Fruit fly (Drosophila melanogaster) whole organism, wandering third instar larva: ENCODE data around the gene CG31279.
A peak's percentile ranks its signal among the peaks of the same experiment; 100 is the strongest.

ENCODE experiments used
- Abd-B ChIP-seq: fragments of >200 bp; optimal IDR thresholded peaks from 2 replicates; lab custom pipeline; 2017; ENCODE audit warnings: missing biosample characterization, missing genetic modification characterization
- CG32264 ChIP-seq: fragments of 200-800 bp; sonication (Bioruptor generic); optimal IDR thresholded peaks from 2 replicates; lab custom pipeline; 2016; ENCODE audit warnings: missing biosample characterization, missing genetic modification characterization
- CG9705 ChIP-seq: fragments of 200-800 bp; sonication (Bioruptor generic); optimal IDR thresholded peaks from 2 replicates; lab custom pipeline; 2018; ENCODE audit warnings: missing biosample characterization, mild to moderate bottlenecking, missing genetic modification characterization
- CrebA ChIP-seq: fragments of 200-800 bp; sonication (Bioruptor generic); optimal IDR thresholded peaks from 2 replicates; lab custom pipeline; 2016; ENCODE audit warnings: missing biosample characterization, mild to moderate bottlenecking, missing genetic modification characterization, borderline replicate concordance
- Dfd ChIP-seq: fragments of >200 bp; optimal IDR thresholded peaks from 2 replicates; lab custom pipeline; 2017; ENCODE audit warnings: missing biosample characterization, missing genetic modification characterization
- Dif ChIP-seq: fragments of 200-275, 200-300 bp; sonication (Bioruptor generic); optimal IDR thresholded peaks from 2 replicates; lab custom pipeline; 2018; ENCODE audit warnings: missing biosample characterization, missing genetic modification characterization; ENCODE audit not compliant: partially characterized antibody
- GATAd ChIP-seq: sonication (Bioruptor generic); optimal IDR thresholded peaks from 2 replicates; lab custom pipeline; 2016; ENCODE audit warnings: missing biosample characterization, missing genetic modification characterization
- HLH106 ChIP-seq: fragments of 200-800 bp; optimal IDR thresholded peaks from 3 replicates; lab custom pipeline; 2019; ENCODE audit warnings: missing biosample characterization, mild to moderate bottlenecking, missing genetic modification characterization, moderate library complexity
- Hnf4 ChIP-seq: fragments of 200-800 bp; sonication (Bioruptor generic); optimal IDR thresholded peaks from 2 replicates; lab custom pipeline; 2016; ENCODE audit warnings: missing biosample characterization, mild to moderate bottlenecking, missing genetic modification characterization
- Hr78 ChIP-seq: fragments of >200 bp; optimal IDR thresholded peaks from 2 replicates; lab custom pipeline; 2017; ENCODE audit warnings: missing biosample characterization, missing genetic modification characterization
- Hr83 ChIP-seq: fragments of 200-300 bp; sonication (Bioruptor generic); optimal IDR thresholded peaks from 2 replicates; lab custom pipeline; 2016; ENCODE audit warnings: missing biosample characterization, mild to moderate bottlenecking, missing genetic modification characterization, moderate library complexity; ENCODE audit not compliant: poor library complexity, severe bottlenecking
- Jra ChIP-seq: sonication (Bioruptor generic); optimal IDR thresholded peaks from 2 replicates; lab custom pipeline; 2016; ENCODE audit warnings: missing biosample characterization, missing genetic modification characterization
- Mio ChIP-seq: sonication (Bioruptor generic); optimal IDR thresholded peaks from 2 replicates; lab custom pipeline; 2016; ENCODE audit warnings: missing biosample characterization, missing genetic modification characterization
- Myc ChIP-seq: fragments of >200 bp; optimal IDR thresholded peaks from 2 replicates; lab custom pipeline; 2017
- N ChIP-seq: fragments of >200 bp; optimal IDR thresholded peaks from 2 replicates; lab custom pipeline; 2018; ENCODE audit warnings: missing biosample characterization, missing external identifiers, missing genetic modification characterization
- OdsH ChIP-seq: fragments of 200-800 bp; sonication (Bioruptor generic); optimal IDR thresholded peaks from 2 replicates; lab custom pipeline; 2016; ENCODE audit warnings: missing biosample characterization, mild to moderate bottlenecking, missing genetic modification characterization
- Rel ChIP-seq, 2 experiments: fragments of 200-800 bp; sonication (Bioruptor generic) in 1 of 2; optimal IDR thresholded peaks; 2 replicates in 1 of 2; 3 replicates in 1 of 2; lab custom pipeline; 2016 to 2019; ENCODE audit warnings: mild to moderate bottlenecking in 2 of 2, missing biosample characterization in 2 of 2, missing genetic modification characterization in 2 of 2, moderate library complexity in 1 of 2
- Sp1 ChIP-seq: fragments of 200-800 bp; sonication (Bioruptor generic); optimal IDR thresholded peaks from 3 replicates; lab custom pipeline; 2019; ENCODE audit warnings: missing biosample characterization, mild to moderate bottlenecking, missing genetic modification characterization, moderate library complexity
- Vsx2 ChIP-seq: fragments of 200-300, 225-300 bp; sonication (Bioruptor generic); optimal IDR thresholded peaks from 2 replicates; lab custom pipeline; 2018; ENCODE audit warnings: missing biosample characterization, missing genetic modification characterization; ENCODE audit not compliant: partially characterized antibody
- br ChIP-seq: fragments of 200-800 bp; sonication (Bioruptor generic); optimal IDR thresholded peaks from 2 replicates; lab custom pipeline; 2016; ENCODE audit warnings: missing biosample characterization, missing genetic modification characterization
- brk ChIP-seq: fragments of 200-800 bp; sonication (Bioruptor generic); optimal IDR thresholded peaks from 2 replicates; lab custom pipeline; 2016; ENCODE audit warnings: missing biosample characterization, mild to moderate bottlenecking, missing genetic modification characterization
- dl ChIP-seq, 2 experiments: fragments of 175-275, 200-275 bp in 1 of 2; fragments of 200-275 bp in 1 of 2; sonication (Bioruptor generic); optimal IDR thresholded peaks; lab custom pipeline; 2018; ENCODE audit warnings: mild to moderate bottlenecking in 2 of 2, missing biosample characterization in 2 of 2, missing genetic modification characterization in 2 of 2, moderate library complexity in 2 of 2; ENCODE audit not compliant: partially characterized antibody in 2 of 2, insufficient read depth in 1 of 2
- dmrt93B ChIP-seq: fragments of 200-800 bp; sonication (Bioruptor generic); optimal IDR thresholded peaks from 2 replicates; lab custom pipeline; 2018; ENCODE audit warnings: missing biosample characterization, mild to moderate bottlenecking, missing genetic modification characterization
- dsf ChIP-seq: sonication (Bioruptor generic); optimal IDR thresholded peaks from 2 replicates; lab custom pipeline; 2016; ENCODE audit warnings: missing biosample characterization, missing genetic modification characterization, borderline replicate concordance
- ey ChIP-seq: fragments of 200-800 bp; sonication (Bioruptor generic); optimal IDR thresholded peaks from 2 replicates; lab custom pipeline; 2016; ENCODE audit warnings: missing biosample characterization, missing genetic modification characterization
- foxo ChIP-seq, 2 experiments: fragments of 200-800 bp; sonication (Bioruptor generic); optimal IDR thresholded peaks; 2 replicates in 1 of 2; 3 replicates in 1 of 2; lab custom pipeline; 2016 to 2017; ENCODE audit warnings: missing biosample characterization in 2 of 2, missing genetic modification characterization in 2 of 2
- fru ChIP-seq: fragments of 200-800 bp; sonication (Bioruptor generic); optimal IDR thresholded peaks from 3 replicates; lab custom pipeline; 2016; ENCODE audit warnings: missing biosample characterization, mild to moderate bottlenecking, missing genetic modification characterization
- h ChIP-seq: fragments of 200-800 bp; sonication (Bioruptor generic); optimal IDR thresholded peaks from 3 replicates; lab custom pipeline; 2016; ENCODE audit warnings: missing biosample characterization, mild to moderate bottlenecking, missing genetic modification characterization
- jim ChIP-seq: fragments of 175-275, 200-325 bp; sonication (Bioruptor generic); optimal IDR thresholded peaks from 2 replicates; lab custom pipeline; 2016; ENCODE audit warnings: missing biosample characterization, mild to moderate bottlenecking, missing genetic modification characterization
- lola ChIP-seq: fragments of >200 bp; optimal IDR thresholded peaks from 2 replicates; lab custom pipeline; 2017; ENCODE audit warnings: missing biosample characterization, missing genetic modification characterization
- pan ChIP-seq: fragments of >200 bp; optimal IDR thresholded peaks from 2 replicates; lab custom pipeline; 2017
- psq ChIP-seq: fragments of 200-800 bp; sonication (Bioruptor generic); optimal IDR thresholded peaks from 3 replicates; lab custom pipeline; 2017; ENCODE audit warnings: missing biosample characterization, mild to moderate bottlenecking, missing genetic modification characterization, moderate library complexity
- rgr ChIP-seq: fragments of 200-800 bp; sonication (Bioruptor generic); optimal IDR thresholded peaks from 3 replicates; lab custom pipeline; 2016; ENCODE audit warnings: missing biosample characterization, mild to moderate bottlenecking, missing genetic modification characterization
- sage ChIP-seq: fragments of 200-800 bp; sonication (Bioruptor generic); optimal IDR thresholded peaks from 2 replicates; lab custom pipeline; 2016; ENCODE audit warnings: missing biosample characterization, mild to moderate bottlenecking, missing genetic modification characterization
- sv ChIP-seq: fragments of 200-800 bp; sonication (Bioruptor generic); optimal IDR thresholded peaks from 3 replicates; lab custom pipeline; 2016; ENCODE audit warnings: missing biosample characterization, missing genetic modification characterization
- tai ChIP-seq: sonication (Bioruptor generic); optimal IDR thresholded peaks from 2 replicates; lab custom pipeline; 2016; ENCODE audit warnings: missing biosample characterization, missing genetic modification characterization
- usp ChIP-seq: fragments of >200 bp; optimal IDR thresholded peaks from 2 replicates; lab custom pipeline; 2017; ENCODE audit warnings: missing biosample characterization, missing genetic modification characterization
- woc ChIP-seq: sonication (Bioruptor generic); optimal IDR thresholded peaks from 2 replicates; lab custom pipeline; 2016; ENCODE audit warnings: missing biosample characterization, mild to moderate bottlenecking, missing genetic modification characterization

The CG31279 gene

dm6 chr3R:16436374-16437037, 6.0 kb downstream of the CG31279 start, which contains the start of gene mRpS33:
Gene mRpS33, minus strand, starts transcription at chr3R:16436597.
- TF ChIP-seq Hr83 (no peak), Rel (GFP tag; optimal IDR thresholded peaks at IDR 0.05; lab: Kevin White, UChicago) (no peak), Rel (tag; optimal IDR thresholded peaks at IDR 0.05; lab: Kevin White, UChicago) (no peak), N (GFP tag; lab: Kevin White, UChicago) (no peak), HLH106 (tag; lab: Kevin White, UChicago) (no peak), Hnf4 (GFP tag; lab: Kevin White, UChicago) (no peak)

DNA sequence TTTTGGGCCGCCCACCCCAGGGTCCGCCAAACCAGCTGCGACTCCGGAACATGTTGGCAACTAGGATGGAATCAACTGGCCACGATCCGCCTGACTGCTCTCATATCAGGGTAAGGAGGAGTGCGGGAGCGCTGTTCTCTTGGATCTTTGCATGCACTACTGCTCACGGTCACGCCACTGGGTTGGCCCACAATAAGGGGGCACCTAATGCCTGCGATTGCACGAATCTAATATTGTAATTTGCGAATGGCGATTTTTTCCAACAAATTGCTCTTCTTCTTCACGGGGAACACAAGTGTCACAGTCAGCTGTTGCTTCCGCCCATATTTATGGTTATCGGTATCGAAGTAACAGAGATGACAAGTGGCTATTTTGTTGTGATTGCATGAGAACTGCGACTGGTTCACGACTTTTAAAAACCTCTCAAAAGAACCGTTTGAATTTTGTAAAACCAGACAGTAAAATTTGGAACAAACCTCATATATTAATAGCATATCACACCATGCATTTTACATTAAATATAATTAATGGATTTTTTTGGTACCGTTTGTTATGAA, 11.0 kb downstream of the CG31279 start, which contains the start of gene ema:
ema (minus strand) TSS at position 295 of the 557 bp plus-strand sequence.
- no peak for TF ChIP-seq CrebA (GFP tag; lab: Kevin White, UChicago)
- TF ChIP-seq Vsx2 (GFP tag; lab: Kevin White, UChicago), result no peak
- no peak for TF ChIP-seq Mio (GFP tag; lab: Kevin White, UChicago)
- no peak for TF ChIP-seq psq (GFP tag; lab: Kevin White, UChicago)
- no peak for TF ChIP-seq tai (GFP tag; lab: Kevin White, UChicago)
- no peak for TF ChIP-seq Hnf4 (GFP tag; lab: Kevin White, UChicago)
- no peak for TF ChIP-seq Abd-B
- peak; percentile 9 for TF ChIP-seq sv
- no peak for TF ChIP-seq GATAd (GFP tag; lab: Kevin White, UChicago)
- no peak for TF ChIP-seq Hr78
- no peak for TF ChIP-seq Dif (GFP tag; lab: Kevin White, UChicago)
- TF ChIP-seq Jra (GFP tag; lab: Kevin White, UChicago), result no peak
- TF ChIP-seq br (GFP tag; lab: Kevin White, UChicago), result no peak
- no peak for TF ChIP-seq OdsH (GFP tag; lab: Kevin White, UChicago)
- TF ChIP-seq Myc (lab: Kevin White, UChicago), result peak; percentile 28
- TF ChIP-seq Dfd, result no peak
- TF ChIP-seq rgr (GFP tag; lab: Kevin White, UChicago), result peak; percentile 16
- no peak for TF ChIP-seq N (GFP tag; lab: Kevin White, UChicago)
- peak; percentile 12 for TF ChIP-seq Sp1
- TF ChIP-seq fru, result no peak
- no peak for TF ChIP-seq CG32264 (GFP tag; lab: Kevin White, UChicago)
- no peak for TF ChIP-seq brk
- no peak for TF ChIP-seq h (GFP tag; lab: Kevin White, UChicago)
- peak; percentile 37 for TF ChIP-seq HLH106 (tag; lab: Kevin White, UChicago)
- TF ChIP-seq Hr83, result peak; percentile 50
- TF ChIP-seq Rel (GFP tag; optimal IDR thresholded peaks at IDR 0.05; lab: Kevin White, UChicago), result no peak
- TF ChIP-seq Rel (tag; optimal IDR thresholded peaks at IDR 0.05; lab: Kevin White, UChicago), result peak; percentile 45
- TF ChIP-seq dmrt93B, result no peak
- no peak for TF ChIP-seq jim (GFP tag; lab: Kevin White, UChicago)
- no peak for TF ChIP-seq dl (GFP tag; optimal IDR thresholded peaks at IDR 0.05; lab: Kevin White, UChicago; ENCODE audit: insufficient read depth in 1 of 2, partially characterized antibody in 2 of 2)
- no peak for TF ChIP-seq lola (GFP tag; lab: Kevin White, UChicago)
- peak; percentile 79 for TF ChIP-seq woc (GFP tag; lab: Kevin White, UChicago)
- peak in 1 of 2 experiments; percentile 36 for TF ChIP-seq foxo (GFP tag; optimal IDR thresholded peaks at IDR 0.05; lab: Kevin White, UChicago)
- no peak for TF ChIP-seq pan
- TF ChIP-seq sage (GFP tag; lab: Kevin White, UChicago), result no peak
- TF ChIP-seq dsf (GFP tag; lab: Kevin White, UChicago), result no peak
- peak; percentile 6 for TF ChIP-seq ey (GFP tag; lab: Kevin White, UChicago)
- no peak for TF ChIP-seq usp
- TF ChIP-seq CG9705 (GFP tag; lab: Kevin White, UChicago), result peak; percentile 27
